Fruit fly (Drosophila melanogaster): ENCODE data around the gene CG10466.
A peak's percentile ranks its signal among the peaks of the same experiment; 100 is the strongest.

CG10466 gene

dm6 chr2L:19817147-19817546 is 25.2 kb downstream of the CG10466 start (continued):
- TF ChIP-seq CG42726 (GFP tag; IDR thresholded peaks at IDR 0.05; ENCODE audit: partially characterized antibody) (0 out of 2 replicates have a peak, but pooled peaks have one; percentile 40), CG16813 (GFP tag; IDR thresholded peaks at IDR 0.05; ENCODE audit: partially characterized antibody) (0 out of 3 replicates have a peak, but pooled peaks have one; percentile 37), CG10267 (tag; optimal IDR thresholded peaks at IDR 0.05) (peak; percentile 36), cato (GFP tag; optimal IDR thresholded peaks at IDR 0.05; ENCODE audit: borderline replicate concordance) (no peak), CG3847 (GFP tag; IDR thresholded peaks at IDR 0.05) (no peak), CG13424 (tag; optimal IDR thresholded peaks at IDR 0.05) (peak; percentile 40), grau (tag; optimal IDR thresholded peaks at IDR 0.05) (peak; percentile 12), CG12942 (GFP tag; optimal IDR thresholded peaks at IDR 0.05) (no peak), chif (GFP tag; optimal IDR thresholded peaks at IDR 0.05) (peak in 1 of 2 experiments; percentile 38), CG3726 (GFP tag; IDR thresholded peaks at IDR 0.05) (no peak), CG2199 (GFP tag; IDR thresholded peaks at IDR 0.05) (peak; percentile 95), CG31365 (tag; optimal IDR thresholded peaks at IDR 0.05) (peak; percentile 31), Xbp1 (GFP tag; optimal IDR thresholded peaks at IDR 0.05) (peak; percentile 22), CG5245 (GFP tag; optimal IDR thresholded peaks at IDR 0.05) (peak; percentile 20), otp (GFP tag; IDR thresholded peaks at IDR 0.05) (peak; percentile 52; the same call in 1 of the 3 replicates), CG4820 (GFP tag; optimal IDR thresholded peaks at IDR 0.05) (peak; percentile 7), CG4424 (GFP tag; optimal IDR thresholded peaks at IDR 0.05) (peak; percentile 12), CG15601 (tag; optimal IDR thresholded peaks at IDR 0.05) (peak; percentile 34), CG7839 (tag; optimal IDR thresholded peaks at IDR 0.05) (peak; percentile 15), CG13775 (GFP tag; optimal IDR thresholded peaks at IDR 0.05) (peak; percentile 5), trem (tag; optimal IDR thresholded peaks at IDR 0.05) (peak; percentile 33), bsh (GFP tag; optimal IDR thresholded peaks at IDR 0.05) (peak in 1 of 2 experiments; percentile 37), gfzf (GFP tag; optimal IDR thresholded peaks at IDR 0.05) (peak; percentile 7), CG10654 (GFP tag; optimal IDR thresholded peaks at IDR 0.05) (peak; percentile 18), CG3065 (GFP tag; optimal IDR thresholded peaks at IDR 0.05) (peak; percentile 23), Chrac-16 (GFP tag; optimal IDR thresholded peaks at IDR 0.05) (peak; percentile 34), CG12769 (tag; optimal IDR thresholded peaks at IDR 0.05) (no peak), CG2712 (tag; optimal IDR thresholded peaks at IDR 0.05) (peak; percentile 43), prd (optimal IDR thresholded peaks at IDR 0.05) (peak in 1 of 2 experiments; percentile 37), prd (GFP tag; IDR thresholded peaks at IDR 0.05) (0 out of 3 replicates have a peak, but pooled peaks have one; percentile 17), tin (GFP tag; optimal IDR thresholded peaks at IDR 0.05) (peak; percentile 30), CG18262 (tag; optimal IDR thresholded peaks at IDR 0.05) (peak; percentile 18), CG12391 (tag; optimal IDR thresholded peaks at IDR 0.05) (peak; percentile 41), CG11695 (GFP tag; IDR thresholded peaks at IDR 0.05) (no peak), sens (GFP tag) (peak; percentile 78), NfI (GFP tag; optimal IDR thresholded peaks at IDR 0.05) (peak; percentile 23), Fer1 (GFP tag; optimal IDR thresholded peaks at IDR 0.05) (peak; percentile 13), CG13894 (tag; optimal IDR thresholded peaks at IDR 0.05) (peak; percentile 48), Jarid2 (GFP tag; optimal IDR thresholded peaks at IDR 0.05) (peak; percentile 6), CG9817 (tag; optimal IDR thresholded peaks at IDR 0.05) (peak; percentile 35), CG10979 (tag; optimal IDR thresholded peaks at IDR 0.05) (peak; percentile 9), bbx (GFP tag; IDR thresholded peaks at IDR 0.05; ENCODE audit: partially characterized antibody) (0 out of 2 replicates have a peak, but pooled peaks have one; percentile 40), az2 (GFP tag; optimal IDR thresholded peaks at IDR 0.05) (no peak), CG4360 (GFP tag; IDR thresholded peaks at IDR 0.05) (no peak), scrt (GFP tag; optimal IDR thresholded peaks at IDR 0.05) (peak; percentile 7), slbo (GFP tag; IDR thresholded peaks at IDR 0.05) (0 out of 2 replicates have a peak, but pooled peaks have one; percentile 4)
